Fruit fly (Drosophila melanogaster) whole organism, embryonic: ENCODE measurements around the gene CG17819.

Experiments
- CG10267 ChIP-seq: fragments of 200-800 bp; sonication (Bioruptor generic); optimal IDR thresholded peaks from 2 replicates; lab custom pipeline; 2018; ENCODE audit warnings: missing biosample characterization, mild to moderate bottlenecking, missing genetic modification characterization, moderate library complexity
- CG10431 ChIP-seq: fragments of 200-800 bp; sonication (Bioruptor generic); optimal IDR thresholded peaks from 3 replicates; lab custom pipeline; 2018; ENCODE audit warnings: missing biosample characterization, mild to moderate bottlenecking, missing genetic modification characterization
- CG11723 ChIP-seq: fragments of 200-800 bp; sonication (Bioruptor generic); optimal IDR thresholded peaks from 2 replicates; lab custom pipeline; 2017; ENCODE audit warnings: missing biosample characterization, mild to moderate bottlenecking, missing genetic modification characterization
- CG13624 ChIP-seq: fragments of 200-800 bp; sonication (Bioruptor generic); optimal IDR thresholded peaks from 2 replicates; lab custom pipeline; 2016; ENCODE audit warnings: missing biosample characterization, missing genetic modification characterization
- CG15696 ChIP-seq: fragments of 200-800 bp; sonication (Bioruptor generic); optimal IDR thresholded peaks from 2 replicates; lab custom pipeline; 2019; ENCODE audit warnings: missing biosample characterization, mild to moderate bottlenecking, missing genetic modification characterization, moderate library complexity
- CG16863 ChIP-seq: fragments of 200-800 bp; sonication (Bioruptor generic); optimal IDR thresholded peaks from 3 replicates; lab custom pipeline; 2016; ENCODE audit warnings: missing biosample characterization, missing genetic modification characterization
- CG18262 ChIP-seq: fragments of 200-800 bp; optimal IDR thresholded peaks from 3 replicates; lab custom pipeline; 2019; ENCODE audit warnings: missing biosample characterization, mild to moderate bottlenecking, missing genetic modification characterization, moderate library complexity
- CG18619 ChIP-seq: fragments of 200-800 bp; sonication (Bioruptor generic); optimal IDR thresholded peaks from 3 replicates; lab custom pipeline; 2017; ENCODE audit warnings: missing biosample characterization, mild to moderate bottlenecking, missing genetic modification characterization
- CG33557 ChIP-seq: fragments of 200-800 bp; sonication (Bioruptor generic); optimal IDR thresholded peaks from 2 replicates; lab custom pipeline; 2019; ENCODE audit warnings: missing biosample characterization, mild to moderate bottlenecking, missing genetic modification characterization, moderate library complexity
- CG34422 ChIP-seq: fragments of 200-800 bp; sonication (Bioruptor generic); IDR thresholded peaks from 3 replicates; pipeline ENCODE4 v1.3.6; 2022; ENCODE audit warnings: missing biosample characterization, missing genetic modification characterization
- CG3847 ChIP-seq: fragments of 200-800 bp; sonication (Bioruptor generic); IDR thresholded peaks from 2 replicates; pipeline ENCODE4 v1.3.6; 2022; ENCODE audit warnings: missing biosample characterization, missing genetic modification characterization
- CG6254 ChIP-seq: fragments of 200-800 bp; sonication (Bioruptor generic); optimal IDR thresholded peaks from 3 replicates; lab custom pipeline; 2017; ENCODE audit warnings: mild to moderate bottlenecking, missing biosample characterization, missing genetic modification reagents, missing genetic modification characterization
- CG6272 ChIP-seq: fragments of 200-800 bp; sonication (Bioruptor generic); IDR thresholded peaks from 2 replicates; pipeline ENCODE4 v1.3.6; 2022; ENCODE audit warnings: missing biosample characterization, missing genetic modification characterization
- CG6689 ChIP-seq: fragments of 200-800 bp; sonication (Bioruptor generic); IDR thresholded peaks from 2 replicates; pipeline ENCODE4 v1.3.6; 2022; ENCODE audit warnings: missing biosample characterization, missing genetic modification characterization
- CG8290 ChIP-seq, 3 experiments: fragments of 200-800 bp; sonication (Bioruptor generic); optimal IDR thresholded peaks; 2 replicates each; lab custom pipeline; 2016 to 2019; ENCODE audit warnings: missing biosample characterization in 3 of 3, missing genetic modification characterization in 3 of 3, mild to moderate bottlenecking in 2 of 3, moderate library complexity in 1 of 3
- CG8765 ChIP-seq: fragments of 200-800 bp; sonication (Bioruptor generic); IDR thresholded peaks from 2 replicates; pipeline ENCODE4 v1.3.6; 2022; ENCODE audit warnings: missing biosample characterization, missing genetic modification characterization
- Camta ChIP-seq: fragments of 200-800 bp; sonication (Bioruptor generic); optimal IDR thresholded peaks from 2 replicates; lab custom pipeline; 2016; ENCODE audit warnings: missing biosample characterization, missing genetic modification characterization
- CoRest ChIP-seq: fragments of 200-800 bp; sonication (Bioruptor generic); optimal IDR thresholded peaks from 3 replicates; lab custom pipeline; 2018; ENCODE audit warnings: missing biosample characterization, mild to moderate bottlenecking, missing genetic modification characterization, moderate library complexity
- Dip2 ChIP-seq: fragments of 200-800 bp; sonication (Bioruptor generic); IDR thresholded peaks from 2 replicates; pipeline ENCODE4 v1.3.6; 2022; ENCODE audit warnings: missing biosample characterization, missing genetic modification characterization
- Drgx ChIP-seq: fragments of 200-800 bp; sonication (Bioruptor generic); IDR thresholded peaks from 2 replicates; pipeline ENCODE4 v1.3.6; 2022; ENCODE audit warnings: missing biosample characterization, missing genetic modification characterization
- Fer3 ChIP-seq: fragments of 200-800 bp; sonication (Bioruptor generic); optimal IDR thresholded peaks from 2 replicates; lab custom pipeline; 2018; ENCODE audit warnings: missing biosample characterization, mild to moderate bottlenecking, missing genetic modification characterization, moderate library complexity
- H2.0 ChIP-seq: fragments of 200-800 bp; sonication (Bioruptor generic); IDR thresholded peaks from 2 replicates; pipeline ENCODE4 v1.3.6; 2022; ENCODE audit warnings: missing biosample characterization, missing genetic modification characterization
- HLHmδ ChIP-seq: fragments of 200-800 bp; sonication (Bioruptor generic); optimal IDR thresholded peaks from 2 replicates; lab custom pipeline; 2018; ENCODE audit warnings: missing biosample characterization, mild to moderate bottlenecking, missing genetic modification characterization, moderate library complexity
- Jarid2 ChIP-seq: fragments of 200-800 bp; sonication (Bioruptor generic); optimal IDR thresholded peaks from 3 replicates; lab custom pipeline; 2017; ENCODE audit warnings: mild to moderate bottlenecking, missing biosample characterization, missing genetic modification reagents, missing genetic modification characterization
- Lhr ChIP-seq: fragments of 200-800 bp; sonication (Bioruptor generic); optimal IDR thresholded peaks from 3 replicates; lab custom pipeline; 2017; ENCODE audit warnings: mild to moderate bottlenecking, missing biosample characterization, missing genetic modification reagents, missing genetic modification characterization
- NC2β ChIP-seq: fragments of 200-800 bp; sonication (Bioruptor generic); optimal IDR thresholded peaks from 2 replicates; lab custom pipeline; 2016; ENCODE audit warnings: missing biosample characterization, missing genetic modification characterization
- Usf ChIP-seq: fragments of 200-800 bp; sonication (Bioruptor generic); optimal IDR thresholded peaks from 2 replicates; lab custom pipeline; 2017; ENCODE audit warnings: missing genotype, missing biosample characterization, missing genetic modification characterization
- Xbp1 ChIP-seq: fragments of 200-800 bp; sonication (Bioruptor generic); optimal IDR thresholded peaks from 3 replicates; lab custom pipeline; 2016; ENCODE audit warnings: missing biosample characterization, mild to moderate bottlenecking, missing genetic modification characterization
- ap ChIP-seq: fragments of 200-800 bp; sonication (Bioruptor generic); IDR thresholded peaks from 2 replicates; pipeline ENCODE4 v1.3.6; 2022; ENCODE audit warnings: missing biosample characterization, missing genetic modification characterization
- bcd ChIP-seq: fragments of 200-800 bp; sonication (Bioruptor generic); optimal IDR thresholded peaks from 2 replicates; lab custom pipeline; 2017; ENCODE audit warnings: missing biosample characterization, mild to moderate bottlenecking, missing genetic modification characterization
- dmrt99B ChIP-seq: fragments of 200-800 bp; sonication (Bioruptor generic); optimal IDR thresholded peaks from 2 replicates; lab custom pipeline; 2018; ENCODE audit warnings: missing biosample characterization, mild to moderate bottlenecking, missing genetic modification characterization, moderate library complexity
- grau ChIP-seq: fragments of 200-800 bp; optimal IDR thresholded peaks from 3 replicates; lab custom pipeline; 2019; ENCODE audit warnings: missing biosample characterization, mild to moderate bottlenecking, missing genetic modification characterization, moderate library complexity
- inv ChIP-seq: fragments of 200-800 bp; sonication (Bioruptor generic); IDR thresholded peaks from 2 replicates; pipeline ENCODE4 v1.3.6; 2022; ENCODE audit warnings: missing biosample characterization, missing genetic modification characterization; ENCODE audit not compliant: partially characterized antibody
- lola ChIP-seq, 3 experiments: fragments of >200 bp in 2 of 3; fragments of 200-800 bp in 1 of 3; sonication (Bioruptor generic) in 1 of 3; optimal IDR thresholded peaks; 2 replicates each; lab custom pipeline; 2017 to 2019; ENCODE audit warnings: missing biosample characterization in 3 of 3, missing genetic modification characterization in 3 of 3, mild to moderate bottlenecking in 1 of 3, moderate library complexity in 1 of 3
- odd ChIP-seq: fragments of 200-800 bp; sonication (Bioruptor generic); optimal IDR thresholded peaks from 2 replicates; lab custom pipeline; 2017; ENCODE audit warnings: missing biosample characterization, mild to moderate bottlenecking, missing genetic modification characterization
- row ChIP-seq: fragments of 200-800 bp; sonication (Bioruptor generic); IDR thresholded peaks from 3 replicates; pipeline ENCODE4 v1.3.6; 2022; ENCODE audit warnings: missing biosample characterization, missing genetic modification characterization
- sens ChIP-seq: fragments of 200-800 bp; sonication (Bioruptor generic); peaks from one replicate; lab custom pipeline; 2016; ENCODE audit warnings: missing biosample characterization, missing genetic modification characterization
- sisA ChIP-seq: fragments of 200-800 bp; sonication (Bioruptor generic); IDR thresholded peaks from 2 replicates; pipeline ENCODE4 v1.3.6; 2022; ENCODE audit warnings: missing biosample characterization, missing genetic modification characterization
- sr ChIP-seq: fragments of 200-800 bp; sonication (Bioruptor generic); IDR thresholded peaks from 3 replicates; pipeline ENCODE4 v1.3.6; 2022; ENCODE audit warnings: missing biosample characterization, missing genetic modification characterization
- stc ChIP-seq: fragments of 200-800 bp; sonication (Bioruptor generic); IDR thresholded peaks from 2 replicates; pipeline ENCODE4 v1.3.6; 2022; ENCODE audit warnings: missing biosample characterization, missing genetic modification characterization
- twi ChIP-seq: fragments of 200-800 bp; optimal IDR thresholded peaks from 2 replicates; lab custom pipeline; 2019; ENCODE audit warnings: missing biosample characterization, mild to moderate bottlenecking, missing genetic modification characterization, moderate library complexity
- vvl ChIP-seq: fragments of 200-800 bp; sonication (Bioruptor generic); IDR thresholded peaks from 2 replicates; pipeline ENCODE4 v1.3.6; 2022; ENCODE audit warnings: missing biosample characterization, missing genetic modification characterization
- wor ChIP-seq: fragments of 200-800 bp; sonication (Bioruptor generic); IDR thresholded peaks from 2 replicates; pipeline ENCODE4 v1.3.6; 2022; ENCODE audit warnings: missing biosample characterization, missing genetic modification characterization
- zen2 ChIP-seq: fragments of 200-800 bp; sonication (Bioruptor generic); IDR thresholded peaks from 3 replicates; pipeline ENCODE4 v1.3.6; 2022; ENCODE audit warnings: missing biosample characterization, missing genetic modification characterization; ENCODE audit not compliant: partially characterized antibody

CG17819 gene

DNA sequence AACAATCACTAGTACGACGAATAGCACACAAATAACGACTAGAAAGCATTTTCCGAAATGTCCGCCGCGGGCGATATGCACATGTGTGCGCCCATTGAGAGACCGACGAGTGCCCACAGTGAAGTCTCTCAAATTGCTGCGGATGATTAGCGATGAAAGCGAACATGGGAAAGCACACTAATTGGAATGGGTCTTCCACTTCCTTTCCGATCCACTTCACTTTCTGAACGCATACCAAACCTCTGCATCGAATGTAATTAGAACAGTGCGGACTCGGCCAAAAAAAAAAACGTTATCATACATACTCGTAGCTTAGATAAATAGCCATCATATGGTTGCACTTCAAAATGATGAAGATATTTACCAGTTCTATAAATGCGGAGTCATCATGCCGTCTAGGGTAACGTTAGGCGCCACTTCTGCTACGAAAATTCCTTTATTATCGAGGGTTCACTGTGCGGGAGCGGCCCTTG is 35.3 kb downstream of the CG17819 start (continued):
- 0 out of 2 replicates have a peak, but pooled peaks have one; percentile 12 for TF ChIP-seq ap (GFP tag; lab: Robert Waterston, UW)
- 0 out of 2 replicates have a peak, but pooled peaks have one; percentile 12 for TF ChIP-seq CG6272
- TF ChIP-seq stc (GFP tag; lab: Robert Waterston, UW): 0 out of 2 replicates have a peak, but pooled peaks have one; percentile 45
- no peak for TF ChIP-seq bcd (GFP tag; lab: Kevin White, UChicago)
- TF ChIP-seq Xbp1 (GFP tag; lab: Kevin White, UChicago): peak; percentile 59
- peak; percentile 27 for TF ChIP-seq dmrt99B
- TF ChIP-seq sr (GFP tag; lab: Robert Waterston, UW): no peak
- no peak for TF ChIP-seq wor (GFP tag; lab: Robert Waterston, UW)
- TF ChIP-seq Dip2: no peak
- TF ChIP-seq CG13624 (GFP tag; lab: Kevin White, UChicago): peak; percentile 15
- TF ChIP-seq H2.0: no peak
- peak; percentile 60 for TF ChIP-seq CG33557 (GFP tag; lab: Kevin White, UChicago)
- TF ChIP-seq CG8290 (GFP tag; optimal IDR thresholded peaks at IDR 0.05; lab: Kevin White, UChicago): peak; percentile 58
- no peak for TF ChIP-seq CG8290 (tag; optimal IDR thresholded peaks at IDR 0.05; lab: Kevin White, UChicago)
- peak; percentile 21 for TF ChIP-seq CG18619 (GFP tag; lab: Kevin White, UChicago)
- no peak for TF ChIP-seq HLHmδ (GFP tag; lab: Kevin White, UChicago)
- TF ChIP-seq lola (GFP tag; optimal IDR thresholded peaks at IDR 0.05; lab: Kevin White, UChicago): peak in 1 of 3 experiments; percentile 55
- TF ChIP-seq CG6254: peak; percentile 15
- TF ChIP-seq NC2β (GFP tag; lab: Kevin White, UChicago): peak; percentile 60
- TF ChIP-seq CG10431 (GFP tag; lab: Kevin White, UChicago): peak; percentile 3
- TF ChIP-seq CG16863 (GFP tag; lab: Kevin White, UChicago): peak; percentile 60
- peak; percentile 0 for TF ChIP-seq CG10267
- peak; percentile 7 for TF ChIP-seq odd
- peak; percentile 84 for TF ChIP-seq twi (tag; lab: Kevin White, UChicago)
- TF ChIP-seq row (GFP tag; lab: Robert Waterston, UW): peak; percentile 74
- TF ChIP-seq CG6689 (GFP tag; lab: Robert Waterston, UW): peak; percentile 36; the same call in 1 of the 2 replicates
- no peak for TF ChIP-seq Drgx (GFP tag; lab: Robert Waterston, UW)
- peak; percentile 58 for TF ChIP-seq CG18262 (tag; lab: Kevin White, UChicago)
- TF ChIP-seq Camta (GFP tag; lab: Kevin White, UChicago): peak; percentile 54
- TF ChIP-seq sisA (GFP tag; lab: Robert Waterston, UW): 0 out of 2 replicates have a peak, but pooled peaks have one; percentile 26
- TF ChIP-seq Jarid2: no peak
- TF ChIP-seq sens (GFP tag; lab: Kevin White, UChicago): peak; percentile 93
- peak; percentile 23 for TF ChIP-seq Usf (GFP tag; lab: Kevin White, UChicago)
- peak; percentile 30 for TF ChIP-seq CG15696
- TF ChIP-seq Fer3 (tag; lab: Kevin White, UChicago): no peak
- TF ChIP-seq Lhr: peak; percentile 27
- peak; percentile 55 for TF ChIP-seq CoRest
- TF ChIP-seq CG8765: 0 out of 2 replicates have a peak, but pooled peaks have one; percentile 35
- TF ChIP-seq CG11723: peak; percentile 3
- no peak for TF ChIP-seq zen2 (GFP tag; lab: Robert Waterston, UW)
- no peak for TF ChIP-seq inv (GFP tag; lab: Robert Waterston, UW)
- TF ChIP-seq CG34422 (GFP tag; lab: Robert Waterston, UW): no peak; the same call in 1 of the 3 replicates
- TF ChIP-seq vvl (GFP tag; lab: Robert Waterston, UW): peak; percentile 53; the same call in 1 of the 2 replicates
- TF ChIP-seq grau (tag; lab: Kevin White, UChicago): peak; percentile 95
- peak; percentile 32; the same call in 1 of the 2 replicates for TF ChIP-seq CG3847
